Worm (Caenorhabditis elegans) whole organism, L3 larva: ENCODE measurements around the gene srg-20.

Experiments
- ama-1 ChIP-seq: fragments of 150-350 bp; optimal IDR thresholded peaks from 2 replicates; lab custom pipeline; 2018
- nhr-11 ChIP-seq: fragments of 150-350 bp; optimal IDR thresholded peaks from 2 replicates; lab custom pipeline; 2014; ENCODE audit warnings: missing biosample characterization, missing genetic modification characterization
- nhr-237 ChIP-seq: fragments of 150-350 bp; optimal IDR thresholded peaks from 2 replicates; lab custom pipeline; 2014; ENCODE audit warnings: missing biosample characterization, missing genetic modification characterization
- nhr-77 ChIP-seq: fragments of 150-350 bp; optimal IDR thresholded peaks from 2 replicates; lab custom pipeline; 2014; ENCODE audit warnings: missing biosample characterization, missing genetic modification characterization
- pha-4 ChIP-seq: fragments of 150-350 bp; optimal IDR thresholded peaks from 2 replicates; lab custom pipeline; 2014; ENCODE audit warnings: missing biosample characterization, missing genetic modification reagents, missing genetic modification characterization
- snpc-4 ChIP-seq: fragments of 150-350 bp; optimal IDR thresholded peaks from 2 replicates; lab custom pipeline; 2014; ENCODE audit warnings: missing biosample characterization, missing genetic modification characterization
- unc-39 ChIP-seq: sonication (generic microtip); optimal IDR thresholded peaks from 4 replicates; lab custom pipeline; 2017; ENCODE audit warnings: missing biosample characterization, missing genetic modification characterization
- unc-62 ChIP-seq: fragments of 150-350 bp; sonication (generic microtip); optimal IDR thresholded peaks from 4 replicates; lab custom pipeline; 2014; ENCODE audit warnings: missing biosample characterization, missing genetic modification reagents, missing genetic modification characterization

DNA sequence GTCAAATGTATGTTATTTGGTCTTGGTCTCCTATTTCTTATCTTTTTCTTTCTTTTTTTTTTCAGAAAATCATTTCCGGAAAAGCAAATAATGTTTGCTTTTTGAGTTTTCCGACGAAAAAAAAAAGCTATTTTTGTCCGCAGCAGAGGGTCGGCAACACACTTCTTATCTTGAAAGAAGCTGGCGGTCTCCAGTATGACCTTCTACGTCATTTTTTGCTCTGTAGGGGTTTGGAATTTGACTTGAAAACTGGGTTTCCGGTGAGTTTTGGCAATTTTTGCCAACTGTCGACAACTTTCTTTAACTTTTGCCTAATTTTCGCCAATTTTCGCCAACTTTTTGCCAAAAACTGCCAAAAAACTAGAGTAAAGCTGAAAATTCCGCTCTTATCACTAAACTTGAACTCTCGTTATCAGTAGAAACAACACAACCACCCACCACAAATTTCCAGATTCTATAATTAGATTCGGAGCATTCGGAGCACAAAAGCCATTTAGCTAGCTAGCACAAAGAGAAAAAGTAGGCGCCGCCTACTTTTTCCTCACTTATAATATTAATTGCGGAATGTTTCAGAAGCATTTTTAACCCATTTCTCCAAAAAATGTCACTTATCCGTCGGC lies 33.9 kb downstream of the srg-20 start, which contains the start of gene nhx-6:
- TF ChIP-seq nhr-77 (tag; lab: Kevin White, UChicago) (no peak), nhr-11 (tag; lab: Kevin White, UChicago) (no peak), snpc-4 (tag; lab: Kevin White, UChicago) (no peak), unc-39 (tag; lab: Kevin White, UChicago) (no peak), ama-1 (no peak), pha-4 (no peak), nhr-237 (tag; lab: Kevin White, UChicago) (no peak), unc-62 (no peak)
